Worm (Caenorhabditis elegans) whole organism, L4 larva: ENCODE results near the gene msra-1.

Source experiments
- D1046.2 ChIP-seq: fragments of 200-800 bp; sonication (Bioruptor generic); IDR thresholded peaks from 2 replicates; pipeline ENCODE4 v1.3.6; 2022; ENCODE audit warnings: missing genetic modification characterization, missing compliant biosample characterization
- F10B5.3 ChIP-seq: sonication (generic microtip); optimal IDR thresholded peaks from 2 replicates; lab custom pipeline; 2016; ENCODE audit warnings: mild to moderate bottlenecking, missing genetic modification characterization, missing compliant biosample characterization
- F26F4.8 ChIP-seq: fragments of 200-800 bp; sonication (Bioruptor generic); conservative IDR thresholded peaks from 2 replicates; pipeline ENCODE4 v1.3.6; 2022; ENCODE audit warnings: missing genetic modification characterization, missing compliant biosample characterization
- F44E2.7 ChIP-seq: fragments of 200-800 bp; sonication (Bioruptor generic); IDR thresholded peaks from 2 replicates; pipeline ENCODE4 v2.1.2; 2022; ENCODE audit warnings: missing genetic modification characterization, missing compliant biosample characterization
- Y105C5A.15 ChIP-seq: fragments of 200-800 bp; sonication (Bioruptor generic); IDR thresholded peaks from 2 replicates; pipeline ENCODE4 v1.3.6; 2022; ENCODE audit warnings: missing genetic modification characterization, missing compliant biosample characterization
- Y48G9A.11 ChIP-seq: fragments of 200-800 bp; sonication (Bioruptor generic); IDR thresholded peaks from 2 replicates; pipeline ENCODE4 v1.3.6; 2022; ENCODE audit warnings: missing genetic modification reagents, missing genetic modification characterization, missing compliant biosample characterization
- Y5F2A.4 ChIP-seq: fragments of 200-800 bp; sonication (Bioruptor generic); optimal IDR thresholded peaks from 2 replicates; lab custom pipeline; 2018; ENCODE audit warnings: mild to moderate bottlenecking, missing genetic modification characterization, missing compliant biosample characterization
- ZK337.2 ChIP-seq: fragments of 200-800 bp; sonication (Bioruptor generic); IDR thresholded peaks from 2 replicates; pipeline ENCODE4 v1.3.6; 2022; ENCODE audit warnings: missing genetic modification reagents, missing genetic modification characterization, missing compliant biosample characterization
- ZK546.5 ChIP-seq, 2 experiments: sonication (generic microtip); optimal IDR thresholded peaks; 2 replicates each; lab custom pipeline; 2017; ENCODE audit warnings: missing biosample characterization in 2 of 2, missing genetic modification characterization in 2 of 2
- aha-1 ChIP-seq: fragments of 150-350 bp; peaks from one replicate; lab custom pipeline; 2014; ENCODE audit warnings: missing biosample characterization, missing genetic modification characterization
- ama-1 ChIP-seq: fragments of 150-350 bp; optimal IDR thresholded peaks from 2 replicates; lab custom pipeline; 2014; ENCODE audit warnings: inconsistent platforms, mixed read lengths
- arid-1 ChIP-seq: fragments of 200-800 bp; sonication (Bioruptor generic); conservative IDR thresholded peaks from 2 replicates; pipeline ENCODE4 v1.3.6; 2022; ENCODE audit warnings: missing genetic modification reagents, missing genetic modification characterization, missing compliant biosample characterization
- ceh-20 ChIP-seq: fragments of 200-800 bp; sonication (Bioruptor generic); IDR thresholded peaks from 2 replicates; pipeline ENCODE4 v1.3.6; 2022; ENCODE audit warnings: missing genetic modification reagents, missing genetic modification characterization, missing compliant biosample characterization
- ceh-28 ChIP-seq: fragments of 150-350 bp; optimal IDR thresholded peaks from 2 replicates; lab custom pipeline; 2014; ENCODE audit warnings: missing biosample characterization, missing genetic modification reagents, missing genetic modification characterization
- ceh-62 ChIP-seq: sonication (generic microtip); optimal IDR thresholded peaks from 2 replicates; lab custom pipeline; 2017; ENCODE audit warnings: missing biosample characterization, missing genetic modification characterization
- ceh-82 ChIP-seq: sonication (generic microtip); optimal IDR thresholded peaks from 2 replicates; lab custom pipeline; 2017; ENCODE audit warnings: missing biosample characterization, missing genetic modification characterization
- ces-1 ChIP-seq: fragments of 150-350 bp; sonication (generic microtip); optimal IDR thresholded peaks from 4 replicates; lab custom pipeline; 2014; ENCODE audit warnings: missing biosample characterization, missing genetic modification reagents, missing genetic modification characterization
- daf-8 ChIP-seq: fragments of 200-800 bp; sonication (Bioruptor generic); IDR thresholded peaks from 2 replicates; pipeline ENCODE4 v1.3.6; 2022; ENCODE audit warnings: missing genetic modification characterization, missing compliant biosample characterization
- dmd-8 ChIP-seq: fragments of 200-800 bp; sonication (Bioruptor generic); IDR thresholded peaks from 2 replicates; pipeline ENCODE4 v1.3.6; 2022; ENCODE audit warnings: missing genetic modification characterization, missing compliant biosample characterization
- duxl-1 ChIP-seq: sonication (generic microtip); optimal IDR thresholded peaks from 2 replicates; lab custom pipeline; 2016; ENCODE audit warnings: mild to moderate bottlenecking, missing genetic modification characterization, moderate library complexity, missing compliant biosample characterization; ENCODE audit not compliant: poor library complexity
- fkh-10 ChIP-seq: fragments of 150-350 bp; optimal IDR thresholded peaks from 2 replicates; lab custom pipeline; 2014; ENCODE audit warnings: missing biosample characterization, missing genetic modification reagents, missing genetic modification characterization
- hif-1 ChIP-seq, 2 experiments: sonication (generic microtip); optimal IDR thresholded peaks; 2 replicates each; lab custom pipeline; 2016 to 2017; ENCODE audit warnings: missing compliant biosample characterization in 2 of 2, missing genetic modification characterization in 2 of 2, missing genetic modification reagents in 2 of 2, missing genotype in 2 of 2, mild to moderate bottlenecking in 1 of 2
- hlh-11 ChIP-seq: fragments of 200-800 bp; sonication (Bioruptor generic); optimal IDR thresholded peaks from 2 replicates; lab custom pipeline; 2018; ENCODE audit warnings: mild to moderate bottlenecking, missing genetic modification characterization, missing compliant biosample characterization
- hlh-30 ChIP-seq: sonication (generic microtip); optimal IDR thresholded peaks from 2 replicates; lab custom pipeline; 2017; ENCODE audit warnings: antibody characterized with exemption, mild to moderate bottlenecking, missing genetic modification characterization, missing compliant biosample characterization; ENCODE audit not compliant: insufficient read depth
- lim-7 ChIP-seq: fragments of 200-800 bp; sonication (Bioruptor generic); IDR thresholded peaks from 2 replicates; pipeline ENCODE4 v1.3.6; 2022; ENCODE audit warnings: missing genetic modification characterization, missing compliant biosample characterization
- lin-1 ChIP-seq: fragments of 200-800 bp; sonication (Bioruptor generic); IDR thresholded peaks from 2 replicates; pipeline ENCODE4 v1.3.6; 2022; ENCODE audit warnings: missing genetic modification reagents, missing genetic modification characterization, missing compliant biosample characterization
- lin-13 ChIP-seq: fragments of 150-350 bp; optimal IDR thresholded peaks from 2 replicates; lab custom pipeline; 2014; ENCODE audit warnings: missing biosample characterization, missing genetic modification reagents, missing genetic modification characterization
- lin-39 ChIP-seq: fragments of 150-350 bp; optimal IDR thresholded peaks from 2 replicates; lab custom pipeline; 2014; ENCODE audit warnings: missing biosample characterization, missing genetic modification reagents, missing genetic modification characterization
- lsy-2 ChIP-seq, 2 experiments: fragments of 150-350 bp in 1 of 2; sonication (generic microtip) in 1 of 2; optimal IDR thresholded peaks; 2 replicates each; lab custom pipeline; 2014 to 2017; ENCODE audit warnings: missing biosample characterization in 2 of 2, missing genetic modification characterization in 2 of 2
- mdt-29 ChIP-seq: fragments of 200-800 bp; sonication (Bioruptor generic); IDR thresholded peaks from 2 replicates; pipeline ENCODE4 v1.3.6; 2022; ENCODE audit warnings: missing genetic modification reagents, missing genetic modification characterization, missing compliant biosample characterization
- mep-1 ChIP-seq: fragments of 150-350 bp; sonication (generic microtip); optimal IDR thresholded peaks from 3 replicates; lab custom pipeline; 2014; ENCODE audit warnings: missing biosample characterization, missing genetic modification characterization
- mxl-3 ChIP-seq: fragments of 200-800 bp; sonication (Bioruptor generic); optimal IDR thresholded peaks from 2 replicates; lab custom pipeline; 2018; ENCODE audit warnings: mild to moderate bottlenecking, missing genetic modification characterization, missing compliant biosample characterization
- nhr-10 ChIP-seq: fragments of 150-350 bp; optimal IDR thresholded peaks from 2 replicates; lab custom pipeline; 2014; ENCODE audit warnings: missing biosample characterization, missing genetic modification characterization
- nhr-102 ChIP-seq: sonication (generic microtip); optimal IDR thresholded peaks from 2 replicates; lab custom pipeline; 2016; ENCODE audit warnings: mild to moderate bottlenecking, missing genetic modification characterization, moderate library complexity, missing compliant biosample characterization
- nhr-11 ChIP-seq: fragments of 150-350 bp; optimal IDR thresholded peaks from 2 replicates; lab custom pipeline; 2014; ENCODE audit warnings: missing biosample characterization, missing genetic modification characterization
- nhr-6 ChIP-seq: fragments of 150-350 bp; optimal IDR thresholded peaks from 2 replicates; lab custom pipeline; 2014; ENCODE audit warnings: missing biosample characterization, missing genetic modification characterization
- nhr-77 ChIP-seq: fragments of 150-350 bp; optimal IDR thresholded peaks from 2 replicates; lab custom pipeline; 2014; ENCODE audit warnings: missing biosample characterization, missing genetic modification characterization
- pha-4 ChIP-seq, 2 experiments: fragments of 150-350 bp in 1 of 2; fragments of 200-800 bp in 1 of 2; sonication (Bioruptor generic) in 1 of 2; IDR thresholded peaks in 1 of 2; optimal IDR thresholded peaks in 1 of 2; 2 replicates each; pipeline versions ENCODE4 v1.3.6 to Lab custom; 2014 to 2022; ENCODE audit warnings: missing genetic modification characterization in 2 of 2, missing genetic modification reagents in 2 of 2, missing biosample characterization in 1 of 2, missing compliant biosample characterization in 1 of 2
- php-3 ChIP-seq: fragments of 200-800 bp; sonication (Bioruptor generic); IDR thresholded peaks from 2 replicates; pipeline ENCODE4 v1.3.6; 2022; ENCODE audit warnings: missing genetic modification reagents, missing genetic modification characterization, missing compliant biosample characterization
- pqm-1 ChIP-seq: sonication (generic microtip); optimal IDR thresholded peaks from 2 replicates; lab custom pipeline; 2017; ENCODE audit warnings: missing biosample characterization, missing genetic modification characterization
- saeg-2 ChIP-seq: fragments of 200-800 bp; sonication (Bioruptor generic); IDR thresholded peaks from 2 replicates; pipeline ENCODE4 v1.3.6; 2022; ENCODE audit warnings: missing genetic modification reagents, missing genetic modification characterization, missing compliant biosample characterization
- set-16 ChIP-seq: fragments of 200-800 bp; sonication (Bioruptor generic); IDR thresholded peaks from 2 replicates; pipeline ENCODE4 v1.3.6; 2022; ENCODE audit warnings: missing genetic modification reagents, missing genetic modification characterization, missing compliant biosample characterization
- tag-97 ChIP-seq: fragments of 200-800 bp; sonication (Bioruptor generic); IDR thresholded peaks from 2 replicates; pipeline ENCODE4 v1.3.6; 2022; ENCODE audit warnings: missing genetic modification characterization, missing compliant biosample characterization
- unc-130 ChIP-seq: sonication (generic microtip); optimal IDR thresholded peaks from 2 replicates; lab custom pipeline; 2016; ENCODE audit warnings: missing genetic modification reagents, missing genetic modification characterization, missing compliant biosample characterization
- unc-62 ChIP-seq, 3 experiments: fragments of 150-350 bp in 1 of 3; sonication (generic microtip); optimal IDR thresholded peaks in 2 of 3; peaks in 1 of 3; 1 replicate in 1 of 3; 2 replicates in 2 of 3; lab custom pipeline; 2014 to 2017; ENCODE audit warnings: missing biosample characterization in 3 of 3, missing genetic modification characterization in 3 of 3, missing genetic modification reagents in 3 of 3, missing genotype in 1 of 3
- vab-7 ChIP-seq: fragments of 200-800 bp; sonication (Bioruptor generic); IDR thresholded peaks from 2 replicates; pipeline ENCODE4 v1.3.6; 2022; ENCODE audit warnings: missing genetic modification reagents, missing genetic modification characterization, missing compliant biosample characterization
- zfp-2 ChIP-seq: sonication (generic microtip); optimal IDR thresholded peaks from 2 replicates; lab custom pipeline; 2016; ENCODE audit warnings: mild to moderate bottlenecking, missing genetic modification characterization, missing compliant biosample characterization
- zfp-3 ChIP-seq: fragments of 200-800 bp; sonication (Bioruptor generic); conservative IDR thresholded peaks from 2 replicates; pipeline ENCODE4 v1.3.6; 2022; ENCODE audit warnings: missing genetic modification reagents, missing genetic modification characterization, missing compliant biosample characterization
- zip-11 ChIP-seq: fragments of 200-800 bp; sonication (Bioruptor generic); IDR thresholded peaks from 2 replicates; pipeline ENCODE4 v1.3.6; 2022; ENCODE audit warnings: missing genetic modification characterization, missing compliant biosample characterization
- ztf-11 ChIP-seq: fragments of 150-350 bp; optimal IDR thresholded peaks from 2 replicates; lab custom pipeline; 2014; ENCODE audit warnings: missing biosample characterization, missing genetic modification characterization
- ztf-7 ChIP-seq: fragments of 150-350 bp; optimal IDR thresholded peaks from 2 replicates; lab custom pipeline; 2014; ENCODE audit warnings: missing biosample characterization, missing genetic modification characterization

msra-1 gene

DNA sequence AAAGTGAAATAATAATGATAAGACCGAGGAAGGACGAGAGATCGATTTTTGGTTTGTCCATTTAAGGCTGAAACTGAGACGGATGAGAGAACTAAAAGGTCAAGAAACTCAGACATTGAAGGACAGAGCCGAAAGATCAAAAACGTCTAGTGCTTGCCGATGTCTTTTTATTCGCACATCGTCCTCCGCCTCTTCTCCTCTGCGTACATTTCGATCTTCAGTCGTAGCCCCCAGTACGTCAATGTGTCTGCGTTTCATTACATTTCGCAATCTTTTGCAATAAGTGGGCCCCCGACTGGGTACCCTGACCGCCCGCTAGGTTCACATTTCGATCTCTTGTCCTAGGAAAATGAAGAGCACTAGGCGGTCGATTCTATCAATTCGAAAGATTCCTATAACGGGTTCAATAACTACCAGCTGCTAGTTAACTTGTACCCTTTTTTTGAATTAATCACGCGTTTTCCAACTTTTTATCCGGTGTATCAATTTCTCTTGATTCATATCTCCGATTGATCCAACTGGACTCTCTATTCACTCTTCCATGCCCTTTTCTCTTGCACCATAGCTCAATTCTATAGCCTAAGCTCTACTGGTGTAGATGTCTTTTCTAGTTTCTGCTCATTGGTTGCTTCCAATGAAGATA is 28.3 kb upstream of the msra-1 start (continued):
- TF ChIP-seq ces-1 (GFP tag; lab: Kevin White, UChicago) = no peak
- TF ChIP-seq ama-1 (lab: Kevin White, UChicago) = peak; percentile 36
- TF ChIP-seq lin-39 = no peak
- TF ChIP-seq vab-7 (GFP tag; lab: Robert Waterston, UW) = no peak
- TF ChIP-seq ZK337.2 = no peak
- no peak for TF ChIP-seq php-3
- no peak for TF ChIP-seq saeg-2
- peak; percentile 69 for TF ChIP-seq nhr-11
- peak in 1 of 2 experiments; percentile 94 for TF ChIP-seq unc-62 (GFP tag; optimal IDR thresholded peaks at IDR 0.05 in 1 of 2; lab: Kevin White, UChicago)
- no peak for TF ChIP-seq unc-62 (tag; optimal IDR thresholded peaks at IDR 0.05; lab: Kevin White, UChicago)
- no peak for TF ChIP-seq pha-4 (GFP tag; IDR thresholded peaks at IDR 0.05; lab: Robert Waterston, UW)
- no peak for TF ChIP-seq pha-4 (tag; optimal IDR thresholded peaks at IDR 0.05; lab: Kevin White, UChicago)
- no peak for TF ChIP-seq nhr-6 (tag; lab: Kevin White, UChicago)
- TF ChIP-seq pqm-1 (tag; lab: Kevin White, UChicago) = peak; percentile 71
- TF ChIP-seq F44E2.7 (GFP tag; lab: Robert Waterston, UW) = no peak
- no peak for TF ChIP-seq zip-11 (GFP tag; lab: Robert Waterston, UW)
- no peak for TF ChIP-seq mdt-29
- TF ChIP-seq hlh-30 (tag; lab: Kevin White, UChicago) = peak; percentile 44
- no peak for TF ChIP-seq lin-1 (GFP tag; lab: Robert Waterston, UW)
- TF ChIP-seq arid-1 (GFP tag; lab: Robert Waterston, UW) = no peak
- no peak for TF ChIP-seq D1046.2
- peak; percentile 75 for TF ChIP-seq mep-1 (tag; lab: Kevin White, UChicago)
- peak; percentile 71 for TF ChIP-seq mxl-3
- TF ChIP-seq zfp-2 = no peak
- TF ChIP-seq lin-13 (GFP tag; lab: Kevin White, UChicago) = peak; percentile 42
- TF ChIP-seq hlh-11 = peak; percentile 85
- no peak for TF ChIP-seq dmd-8 (GFP tag; lab: Robert Waterston, UW)
- TF ChIP-seq nhr-10 (tag; lab: Kevin White, UChicago) = no peak
- TF ChIP-seq ceh-82 (tag; lab: Kevin White, UChicago) = no peak
- TF ChIP-seq ZK546.5 (tag; optimal IDR thresholded peaks at IDR 0.05; lab: Kevin White, UChicago) = no peak
- TF ChIP-seq duxl-1 = no peak
- TF ChIP-seq lsy-2 (tag; optimal IDR thresholded peaks at IDR 0.05; lab: Kevin White, UChicago) = peak; percentile 55 to 63
- no peak for TF ChIP-seq lim-7 (GFP tag; lab: Robert Waterston, UW)
- no peak for TF ChIP-seq ztf-11 (tag; lab: Kevin White, UChicago)
- TF ChIP-seq unc-130 = no peak
- peak; percentile 46; the same call in 1 of the 2 replicates for TF ChIP-seq ceh-20 (GFP tag; lab: Robert Waterston, UW)
- peak; percentile 28 for TF ChIP-seq nhr-77 (tag; lab: Kevin White, UChicago)
- no peak for TF ChIP-seq set-16 (GFP tag; lab: Robert Waterston, UW)
- TF ChIP-seq ztf-7 (tag; lab: Kevin White, UChicago) = peak; percentile 50
- no peak for TF ChIP-seq Y5F2A.4
- no peak for TF ChIP-seq Y48G9A.11 (GFP tag; lab: Robert Waterston, UW)
- no peak for TF ChIP-seq zfp-3 (GFP tag; lab: Robert Waterston, UW)
- TF ChIP-seq F26F4.8 (GFP tag; lab: Robert Waterston, UW) = no peak
- TF ChIP-seq daf-8 = no peak
- TF ChIP-seq F10B5.3 (tag; lab: Kevin White, UChicago) = no peak
- TF ChIP-seq ceh-62 = no peak
- TF ChIP-seq ceh-28 = no peak
- TF ChIP-seq aha-1 (tag; lab: Kevin White, UChicago) = peak; percentile 82
- no peak for TF ChIP-seq Y105C5A.15 (GFP tag; lab: Robert Waterston, UW)
- TF ChIP-seq nhr-102 (tag; lab: Kevin White, UChicago) = no peak
- TF ChIP-seq fkh-10 (GFP tag; lab: Kevin White, UChicago) = no peak
- TF ChIP-seq hif-1 (tag; optimal IDR thresholded peaks at IDR 0.05; lab: Kevin White, UChicago) = peak in 1 of 2 experiments; percentile 48
- TF ChIP-seq tag-97 (GFP tag; lab: Robert Waterston, UW) = no peak
